Worm (Caenorhabditis elegans): ENCODE results near the gene T03D8.6.

The T03D8.6 gene

DNA sequence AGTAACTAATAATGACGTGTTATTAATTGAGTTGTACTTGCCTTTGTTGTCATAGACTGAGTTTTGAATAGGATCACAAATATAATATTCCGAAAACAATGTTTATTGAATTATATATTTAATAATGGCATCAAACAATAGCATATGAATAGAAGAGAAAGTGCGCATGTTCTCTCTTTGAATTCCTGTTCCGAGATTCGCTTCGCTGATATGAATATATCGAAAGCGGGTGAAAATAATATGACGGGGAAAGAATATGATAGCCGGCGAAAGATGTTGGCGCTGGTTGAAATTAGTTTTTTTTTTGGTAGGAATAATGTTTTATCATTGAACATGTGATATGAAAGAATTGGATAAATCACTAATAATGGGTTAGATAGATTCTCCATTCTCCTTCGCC is at the start of gene T03D8.6:
Gene T03D8.6, minus strand, starts transcription at position 298 of the 400 bp plus-strand sequence.
- TF ChIP-seq unc-62 (GFP tag; optimal IDR thresholded peaks at IDR 0.05): no peak

- TF ChIP-seq unc-62 (GFP tag; optimal IDR thresholded peaks at IDR 0.05): no peak
These were observed 48.2 kb upstream of the T03D8.6 start, which contains the start of gene F31D4.8 for ce11 chrV:20868329-20868728. Gene F31D4.8 (minus strand): TSS chrV:20868429.

DNA sequence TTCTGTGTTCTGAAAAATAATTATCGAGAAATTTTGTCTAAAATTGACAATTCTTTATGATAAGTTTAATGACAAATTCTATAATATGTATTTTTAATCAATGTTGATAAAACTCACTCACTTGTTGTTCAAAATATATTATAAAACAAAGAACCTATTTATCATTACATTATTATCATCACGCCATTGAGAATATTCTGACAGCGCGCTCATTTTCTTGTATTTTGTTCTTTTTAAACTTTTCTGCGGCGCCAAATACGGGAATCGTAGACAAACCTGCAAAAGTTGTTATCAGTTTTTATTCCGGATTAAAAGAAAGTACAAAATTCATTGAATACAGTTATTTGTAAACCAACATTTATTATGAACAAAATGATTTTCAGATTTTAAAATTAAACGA is 46.3 kb upstream of the T03D8.6 start:
- no peak for TF ChIP-seq unc-62 (GFP tag; optimal IDR thresholded peaks at IDR 0.05)

DNA sequence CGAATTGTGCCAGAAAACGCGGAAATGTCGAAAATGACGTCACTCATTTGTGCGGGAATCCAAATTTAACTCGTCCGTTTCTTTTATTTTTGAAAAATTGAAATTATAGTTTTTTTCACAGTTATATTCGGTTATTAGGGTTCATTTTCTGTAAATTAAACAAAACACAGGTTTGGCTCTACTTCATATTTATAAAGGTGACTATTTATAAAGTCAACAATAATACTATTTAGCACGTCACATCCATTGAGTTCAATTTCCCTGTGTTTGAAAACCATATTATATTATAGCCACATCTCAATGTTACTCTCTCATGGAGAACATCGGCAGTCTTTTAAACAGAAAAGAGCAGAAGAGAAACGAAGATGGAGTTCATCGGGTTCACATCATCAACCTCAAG is 42.6 kb upstream of the T03D8.6 start, which contains the start of gene twk-35:
Gene twk-35, plus strand, starts transcription at position 301 of the 400 bp plus-strand sequence.
- no peak for TF ChIP-seq unc-62 (GFP tag; optimal IDR thresholded peaks at IDR 0.05)

DNA sequence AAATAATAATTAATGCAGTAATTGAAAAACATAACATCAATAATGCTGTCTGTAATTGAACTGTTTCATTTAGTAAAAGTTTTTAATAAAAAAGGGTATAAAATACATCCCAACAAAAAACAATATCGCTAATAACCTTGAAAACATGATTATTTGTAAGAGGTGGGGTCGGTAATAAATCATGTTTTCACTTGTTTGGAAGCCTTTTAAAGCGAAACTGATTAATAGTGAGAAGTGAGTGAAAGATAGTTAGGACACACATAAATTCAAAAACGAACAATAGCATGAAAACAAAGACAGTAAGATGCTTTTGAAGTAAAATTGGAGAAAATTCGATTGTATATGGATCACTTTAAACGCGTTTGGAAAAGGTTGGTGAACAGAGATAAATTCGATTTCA is 41.0 kb upstream of the T03D8.6 start, which contains the start of gene try-4:
Gene try-4, minus strand, starts transcription at position 74 of the 400 bp plus-strand sequence.
- no peak for TF ChIP-seq unc-62 (GFP tag; optimal IDR thresholded peaks at IDR 0.05)

ce11 chrV:20853581-20854161 is 33.5 kb upstream of the T03D8.6 start, which contains the start of gene F31D4.5:
Gene F31D4.5 (plus strand): TSS chrV:20854071.
- TF ChIP-seq unc-62 (GFP tag; optimal IDR thresholded peaks at IDR 0.05): no peak

- no peak for TF ChIP-seq unc-62 (GFP tag; optimal IDR thresholded peaks at IDR 0.05)
These were observed 31.8 kb upstream of the T03D8.6 start, which contains the start of gene ndua-1 for ce11 chrV:20851847-20852386. Gene ndua-1 (minus strand): TSS chrV:20851897.

DNA sequence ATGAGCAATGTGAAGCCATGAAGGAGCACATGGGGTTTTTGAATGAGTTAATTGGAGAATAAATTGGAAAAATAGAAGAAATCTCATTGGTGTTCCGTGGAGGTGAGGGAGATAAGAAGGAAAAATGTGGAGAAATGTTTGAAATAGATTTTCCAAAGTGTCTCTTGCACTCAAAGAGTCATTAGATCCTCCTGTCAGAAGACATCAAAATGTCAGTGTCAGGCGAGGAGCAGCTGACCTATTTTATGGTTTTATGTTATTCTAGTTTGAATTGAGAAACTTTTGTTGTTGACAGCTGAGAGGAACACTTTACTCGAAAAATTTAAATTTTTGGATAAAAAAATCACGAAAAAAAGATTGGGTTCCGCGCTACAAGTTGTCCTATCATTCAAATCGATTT is 30.4 kb upstream of the T03D8.6 start, which contains the start of gene clec-264:
Gene clec-264, minus strand, starts transcription at position 122 of the 400 bp plus-strand sequence.
- TF ChIP-seq unc-62 (GFP tag; optimal IDR thresholded peaks at IDR 0.05): no peak

DNA sequence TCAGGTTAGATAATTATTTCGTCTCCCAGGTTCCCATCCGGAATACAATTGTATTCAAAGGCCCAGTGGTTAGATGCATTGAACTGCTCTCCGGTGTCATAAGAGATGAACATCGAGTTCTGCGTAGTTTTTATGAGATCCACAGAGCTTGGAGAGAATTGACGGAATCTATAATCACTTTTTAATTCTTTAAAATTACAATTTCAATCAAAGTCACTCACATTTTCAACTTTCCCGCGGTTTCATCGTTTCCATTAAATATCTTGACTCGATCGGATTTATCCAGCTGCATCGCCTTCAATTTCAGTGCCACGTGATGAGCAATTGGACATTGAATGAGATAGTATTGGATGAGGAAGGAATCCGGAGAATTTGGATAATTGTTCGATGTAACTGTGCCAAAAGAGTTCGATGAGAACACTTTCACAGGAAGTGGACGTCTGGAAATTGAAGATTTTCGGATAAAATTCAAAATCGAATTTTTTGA is 27.7 kb upstream of the T03D8.6 start:
- TF ChIP-seq unc-62 (GFP tag; optimal IDR thresholded peaks at IDR 0.05): no peak

DNA sequence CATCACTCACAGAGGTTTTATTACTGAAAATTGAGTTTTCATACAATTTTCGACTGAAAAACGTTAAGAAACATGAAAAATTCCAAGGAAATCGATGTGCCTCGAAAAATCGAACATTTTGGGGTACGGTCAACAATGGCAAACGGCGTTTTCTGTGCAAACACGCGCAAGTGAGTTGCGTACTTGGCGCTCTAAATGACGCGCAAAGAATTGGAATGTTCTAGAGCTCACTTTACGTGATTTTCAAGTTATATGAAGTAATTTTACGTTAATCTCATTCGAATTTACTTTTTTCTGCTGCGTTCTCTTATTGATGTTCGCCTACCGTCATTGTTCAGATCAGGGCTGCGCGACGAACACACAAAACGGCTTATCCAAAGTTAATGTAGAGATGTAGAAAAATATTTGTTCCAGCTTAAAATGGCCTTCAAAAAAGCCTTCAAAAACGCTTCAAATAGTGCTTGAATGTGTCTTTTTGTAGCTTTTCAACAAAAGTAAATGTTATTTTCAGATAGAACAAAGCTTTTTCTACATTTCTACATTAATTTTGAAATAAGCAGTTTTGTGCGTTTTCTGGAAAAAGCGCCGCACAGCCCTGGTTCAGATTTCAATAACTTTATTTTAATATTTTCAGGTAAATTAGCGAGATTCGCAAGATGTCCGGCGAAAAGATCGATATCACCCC is 25.5 kb upstream of the T03D8.6 start, which contains the start of the genes F31D4.2 and fkb-6:
Gene F31D4.2, minus strand, starts transcription at position 23 of the 685 bp plus-strand sequence.
Gene fkb-6, plus strand, starts transcription at position 635 of the 685 bp plus-strand sequence.
- TF ChIP-seq unc-62 (GFP tag; optimal IDR thresholded peaks at IDR 0.05): no peak

ce11 chrV:20841484-20841883 is 21.4 kb upstream of the T03D8.6 start:
- no peak for TF ChIP-seq unc-62 (GFP tag; optimal IDR thresholded peaks at IDR 0.05)

- TF ChIP-seq unc-62 (GFP tag; optimal IDR thresholded peaks at IDR 0.05): no peak
These were observed 18.4 kb upstream of the T03D8.6 start, which contains the start of gene exos-7 for ce11 chrV:20838565-20838964. Gene exos-7 (plus strand): TSS chrV:20838865.

DNA sequence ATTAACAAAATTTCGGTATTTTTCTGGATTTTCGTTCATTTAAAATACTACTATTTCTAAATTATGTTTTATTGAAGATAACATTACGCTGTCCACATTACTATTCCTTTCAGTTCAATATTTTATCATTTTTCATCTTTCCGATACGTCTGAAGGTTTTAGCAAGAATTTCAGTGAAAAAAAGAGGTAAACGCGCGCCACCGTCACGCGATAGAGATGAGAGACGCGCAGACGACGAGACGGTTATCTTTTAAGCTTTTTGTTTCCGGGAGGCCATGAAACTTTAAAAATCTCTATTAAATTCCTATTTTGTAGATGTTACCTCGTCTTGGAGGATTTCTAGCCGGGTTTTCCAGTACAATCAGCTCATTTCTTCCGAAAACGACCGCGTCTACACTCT is 17.6 kb upstream of the T03D8.6 start, which contains the start of gene mrps-12:
Gene mrps-12, plus strand, starts transcription at position 316 of the 400 bp plus-strand sequence.
- TF ChIP-seq unc-62 (GFP tag; optimal IDR thresholded peaks at IDR 0.05): no peak

- TF ChIP-seq unc-62 (GFP tag; optimal IDR thresholded peaks at IDR 0.05): no peak
These were observed 12.4 kb upstream of the T03D8.6 start for ce11 chrV:20832554-20832963.

- no peak for TF ChIP-seq unc-62 (GFP tag; optimal IDR thresholded peaks at IDR 0.05)
These were observed 11.7 kb upstream of the T03D8.6 start for ce11 chrV:20831867-20832266.

- no peak for TF ChIP-seq unc-62 (GFP tag; optimal IDR thresholded peaks at IDR 0.05)
These were observed 10.3 kb upstream of the T03D8.6 start for ce11 chrV:20830409-20830808.

Measured in whole organism, dauer.